Worm (Caenorhabditis elegans): ENCODE measurements around the gene nhr-121.

- TF ChIP-seq ama-1 (optimal IDR thresholded peaks at IDR 0.05): no peak
- no peak for TF ChIP-seq hnd-1 (tag; optimal IDR thresholded peaks at IDR 0.05)
Observed at ce11 chrIII:2477303-2477702, 22.7 kb upstream of the nhr-121 start.
